Worm (Caenorhabditis elegans) whole organism, L3 larva: ENCODE measurements around the gene grl-10.

Experiments
- ceh-82 ChIP-seq: fragments of 150-350 bp; optimal IDR thresholded peaks from 2 replicates; lab custom pipeline; 2014; ENCODE audit warnings: missing biosample characterization, missing genetic modification characterization
- egl-5 ChIP-seq: fragments of 150-350 bp; optimal IDR thresholded peaks from 2 replicates; lab custom pipeline; 2017; ENCODE audit warnings: missing biosample characterization, missing genetic modification reagents, missing genetic modification characterization, inconsistent platforms
- elt-2 ChIP-seq: sonication (generic microtip); optimal IDR thresholded peaks from 2 replicates; lab custom pipeline; 2016; ENCODE audit warnings: missing genetic modification reagents, mild to moderate bottlenecking, missing genetic modification characterization, missing compliant biosample characterization

ce11 chrV:7742485-7742959 lies 31.8 kb upstream of the grl-10 start, which contains the start of gene fbxl-5:
- TF ChIP-seq ceh-82 (tag; lab: Kevin White, UChicago) (no peak), elt-2 (tag; lab: Kevin White, UChicago) (no peak), egl-5 (tag; lab: Kevin White, UChicago) (no peak)
